Fruit fly (Drosophila melanogaster): ENCODE results near the gene FoxK.
A peak's percentile ranks its signal among the peaks of the same experiment; 100 is the strongest.

The FoxK gene

DNA sequence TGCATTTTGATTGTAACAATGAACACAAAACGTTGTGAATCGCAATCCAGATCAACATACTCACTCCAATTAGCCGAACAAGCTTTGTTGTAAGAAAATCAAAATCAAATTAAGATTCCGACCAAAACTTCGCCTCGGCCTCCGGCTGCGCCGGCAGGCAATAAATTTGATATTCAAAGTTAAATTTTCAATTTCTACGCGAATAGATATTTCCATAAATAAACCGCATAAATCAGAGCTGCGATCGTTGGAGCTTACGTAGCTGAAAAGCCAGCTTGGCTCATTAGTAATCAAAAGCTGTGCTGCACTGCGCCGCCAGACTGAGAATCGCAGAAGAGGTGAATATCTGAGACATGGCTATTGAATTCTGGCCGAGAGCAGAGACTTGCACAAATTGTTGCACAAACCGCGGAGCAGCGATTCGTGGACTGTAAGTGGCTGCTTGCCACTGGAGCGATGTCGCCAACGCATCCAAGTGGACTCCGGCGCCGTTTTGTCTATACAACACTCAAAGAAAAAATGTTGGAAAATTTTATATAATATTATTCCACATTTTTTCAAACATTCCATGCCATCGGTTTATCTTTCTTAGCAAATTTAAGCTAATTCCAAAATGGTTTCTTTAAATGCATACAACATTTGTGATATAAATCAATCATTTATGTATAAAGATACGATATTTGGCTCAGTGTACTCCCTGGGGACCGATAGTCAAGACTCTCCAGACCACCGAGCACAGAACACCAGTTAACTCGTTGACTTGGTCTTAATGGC is 28.1 kb upstream of the FoxK start (continued):
- no peak for TF ChIP-seq scrt (GFP tag; optimal IDR thresholded peaks at IDR 0.05)
- TF ChIP-seq tio (GFP tag; optimal IDR thresholded peaks at IDR 0.05): no peak
- peak; percentile 66 for TF ChIP-seq abd-A (tag; optimal IDR thresholded peaks at IDR 0.05)
- no peak for TF ChIP-seq z (GFP tag; IDR thresholded peaks at IDR 0.05)
- TF ChIP-seq CG4854 (GFP tag; optimal IDR thresholded peaks at IDR 0.05): no peak
- TF ChIP-seq oc (tag; optimal IDR thresholded peaks at IDR 0.05): peak; percentile 1
- no peak for TF ChIP-seq CG15514 (GFP tag; optimal IDR thresholded peaks at IDR 0.05)
- TF ChIP-seq hbn (GFP tag; IDR thresholded peaks at IDR 0.05; ENCODE audit: partially characterized antibody): no peak
- TF ChIP-seq CG4730 (GFP tag; IDR thresholded peaks at IDR 0.05): no peak
- no peak for TF ChIP-seq rib (GFP tag; IDR thresholded peaks at IDR 0.05)
- peak; percentile 45 for TF ChIP-seq CG7839 (tag; optimal IDR thresholded peaks at IDR 0.05)
- no peak for TF ChIP-seq kni (GFP tag; optimal IDR thresholded peaks at IDR 0.05)
- TF ChIP-seq CG8765 (GFP tag; IDR thresholded peaks at IDR 0.05): no peak
- TF ChIP-seq nom (GFP tag; optimal IDR thresholded peaks at IDR 0.05): peak; percentile 71
- TF ChIP-seq CG16863 (GFP tag; optimal IDR thresholded peaks at IDR 0.05): peak; percentile 23
- TF ChIP-seq CG30431 (GFP tag; optimal IDR thresholded peaks at IDR 0.05): no peak
- TF ChIP-seq ERR (GFP tag; optimal IDR thresholded peaks at IDR 0.05): no peak
- no peak for TF ChIP-seq Ravus (GFP tag; IDR thresholded peaks at IDR 0.05)
- no peak for TF ChIP-seq sna (GFP tag; IDR thresholded peaks at IDR 0.05; ENCODE audit: partially characterized antibody)
- no peak for TF ChIP-seq ro (GFP tag; IDR thresholded peaks at IDR 0.05)
- no peak for TF ChIP-seq CG8281 (tag; optimal IDR thresholded peaks at IDR 0.05)
- TF ChIP-seq CrebB (tag; optimal IDR thresholded peaks at IDR 0.05): no peak
- no peak for TF ChIP-seq CG15073 (GFP tag; optimal IDR thresholded peaks at IDR 0.05)
- no peak for TF ChIP-seq unc-4 (GFP tag; IDR thresholded peaks at IDR 0.05; ENCODE audit: partially characterized antibody)
- TF ChIP-seq CG32767 (GFP tag; IDR thresholded peaks at IDR 0.05): peak; percentile 39; the same call in 1 of the 2 replicates
- TF ChIP-seq esg (GFP tag; conservative IDR thresholded peaks at IDR 0.05): peak; percentile 16; the same call in 1 of the 2 replicates
- no peak for TF ChIP-seq Lim3 (GFP tag; IDR thresholded peaks at IDR 0.05)
- TF ChIP-seq Asciz (GFP tag; optimal IDR thresholded peaks at IDR 0.05): peak; percentile 52
- peak; percentile 25 for TF ChIP-seq tin (GFP tag; optimal IDR thresholded peaks at IDR 0.05)
- no peak for TF ChIP-seq en (GFP tag; optimal IDR thresholded peaks at IDR 0.05)
- TF ChIP-seq schlank (tag; optimal IDR thresholded peaks at IDR 0.05): no peak
- peak; percentile 8 for TF ChIP-seq CG16815 (GFP tag; optimal IDR thresholded peaks at IDR 0.05)
- TF ChIP-seq CG33557 (GFP tag; optimal IDR thresholded peaks at IDR 0.05): no peak
- no peak for TF ChIP-seq CkIIα-i1 (GFP tag; IDR thresholded peaks at IDR 0.05)
- TF ChIP-seq Hsf (GFP tag; optimal IDR thresholded peaks at IDR 0.05): peak; percentile 3
- peak; percentile 57; the same call in 2 of the 3 replicates for TF ChIP-seq tgo (GFP tag; IDR thresholded peaks at IDR 0.05)
- peak; percentile 57; the same call in 1 of the 2 replicates for TF ChIP-seq CG6689 (GFP tag; IDR thresholded peaks at IDR 0.05)
- TF ChIP-seq prd (optimal IDR thresholded peaks at IDR 0.05): no peak
- TF ChIP-seq prd (GFP tag; IDR thresholded peaks at IDR 0.05): peak; percentile 56; the same call in 2 of the 3 replicates
- no peak for TF ChIP-seq hkb (optimal IDR thresholded peaks at IDR 0.05)
- TF ChIP-seq hkb (GFP tag; IDR thresholded peaks at IDR 0.05): peak; percentile 57
- no peak for TF ChIP-seq Hey (tag; optimal IDR thresholded peaks at IDR 0.05)
- no peak for TF ChIP-seq CG31365 (tag; optimal IDR thresholded peaks at IDR 0.05)
- 0 out of 2 replicates have a peak, but pooled peaks have one; percentile 14 for TF ChIP-seq CG3847 (GFP tag; IDR thresholded peaks at IDR 0.05)
- TF ChIP-seq zfh2 (GFP tag; optimal IDR thresholded peaks at IDR 0.05): no peak
- peak; percentile 89; the same call in 2 of the 4 replicates for TF ChIP-seq chinmo (GFP tag; IDR thresholded peaks at IDR 0.05; ENCODE audit: partially characterized antibody)
- TF ChIP-seq CG6175 (GFP tag; IDR thresholded peaks at IDR 0.05): no peak
- TF ChIP-seq CG2875 (GFP tag; optimal IDR thresholded peaks at IDR 0.05): peak; percentile 22
- peak; percentile 81 for TF ChIP-seq Blimp-1 (GFP tag; optimal IDR thresholded peaks at IDR 0.05)
